Fruit fly (Drosophila melanogaster) whole organism, embryonic: Measurements from ENCODE around the gene CG6733.

ENCODE experiments used
- Antp ChIP-seq: fragments of 200-800 bp; sonication (Bioruptor generic); optimal IDR thresholded peaks from 3 replicates; lab custom pipeline; 2016; ENCODE audit warnings: missing biosample characterization, missing genetic modification characterization
- Awh ChIP-seq: fragments of 200-800 bp; sonication (Bioruptor generic); IDR thresholded peaks from 2 replicates; pipeline ENCODE4, ENCODE4 v1.3.6; 2022; ENCODE audit warnings: missing biosample characterization, missing genetic modification characterization
- B-H1 ChIP-seq: fragments of 200-800 bp; sonication (Bioruptor generic); IDR thresholded peaks from 3 replicates; pipeline ENCODE4 v1.3.6; 2022; ENCODE audit warnings: missing biosample characterization, missing genetic modification characterization
- Blimp-1 ChIP-seq: fragments of 200-800 bp; sonication (Bioruptor generic); optimal IDR thresholded peaks from 3 replicates; lab custom pipeline; 2018; ENCODE audit warnings: missing biosample characterization, missing genetic modification characterization, mild to moderate bottlenecking, moderate library complexity, missing genetic modification reagents
- C15 ChIP-seq: fragments of 200-800 bp; sonication (Bioruptor generic); IDR thresholded peaks from 3 replicates; pipeline ENCODE4 v1.3.6; 2022; ENCODE audit warnings: missing biosample characterization, missing genetic modification characterization
- CG10209 ChIP-seq: fragments of 200-800 bp; sonication (Bioruptor generic); optimal IDR thresholded peaks from 3 replicates; lab custom pipeline; 2017; ENCODE audit warnings: missing biosample characterization, mild to moderate bottlenecking, missing genetic modification characterization, missing genetic modification reagents
- CG10366 ChIP-seq: fragments of 200-800 bp; sonication (Bioruptor generic); IDR thresholded peaks from 2 replicates; pipeline ENCODE4 v1.3.6; 2022; ENCODE audit warnings: missing biosample characterization, missing genetic modification characterization
- CG12071 ChIP-seq: fragments of 200-800 bp; sonication (Bioruptor generic); optimal IDR thresholded peaks from 3 replicates; lab custom pipeline; 2018; ENCODE audit warnings: missing biosample characterization, mild to moderate bottlenecking, missing genetic modification characterization
- CG12104 ChIP-seq: fragments of 200-800 bp; sonication (Bioruptor generic); optimal IDR thresholded peaks from 3 replicates; lab custom pipeline; 2016; ENCODE audit warnings: missing biosample characterization, missing genetic modification characterization
- CG12942 ChIP-seq: fragments of 200-800 bp; sonication (Bioruptor generic); optimal IDR thresholded peaks from 3 replicates; lab custom pipeline; 2016; ENCODE audit warnings: missing biosample characterization, missing genetic modification characterization
- CG14441 ChIP-seq: fragments of 200-800 bp; sonication (Bioruptor generic); IDR thresholded peaks from 2 replicates; pipeline ENCODE4 v1.3.6; 2022; ENCODE audit warnings: missing biosample characterization, missing genetic modification characterization
- CG14965 ChIP-seq: fragments of 200-800 bp; sonication (Bioruptor generic); optimal IDR thresholded peaks from 2 replicates; lab custom pipeline; 2016; ENCODE audit warnings: missing biosample characterization, missing genetic modification characterization, borderline replicate concordance
- CG1647 ChIP-seq: fragments of 200-800 bp; sonication (Bioruptor generic); optimal IDR thresholded peaks from 3 replicates; lab custom pipeline; 2016; ENCODE audit warnings: missing biosample characterization, missing genetic modification characterization
- CG17612 ChIP-seq: fragments of 200-800 bp; sonication (Bioruptor generic); IDR thresholded peaks from 2 replicates; pipeline ENCODE4 v1.3.6; 2022; ENCODE audit warnings: missing biosample characterization, missing genetic modification characterization
- CG18476 ChIP-seq: fragments of 200-800 bp; sonication (Bioruptor generic); optimal IDR thresholded peaks from 2 replicates; lab custom pipeline; 2016; ENCODE audit warnings: missing biosample characterization, mild to moderate bottlenecking, missing genetic modification characterization
- CG2875 ChIP-seq: fragments of 200-800 bp; sonication (Bioruptor generic); optimal IDR thresholded peaks from 2 replicates; lab custom pipeline; 2017; ENCODE audit warnings: missing biosample characterization, mild to moderate bottlenecking, missing genetic modification characterization, missing genetic modification reagents
- CG30403 ChIP-seq: fragments of 200-800 bp; sonication (Bioruptor generic); optimal IDR thresholded peaks from 3 replicates; lab custom pipeline; 2016; ENCODE audit warnings: missing biosample characterization, missing genetic modification characterization
- CG30431 ChIP-seq: fragments of 200-800 bp; sonication (Bioruptor generic); optimal IDR thresholded peaks from 2 replicates; lab custom pipeline; 2017; ENCODE audit warnings: missing biosample characterization, missing genetic modification characterization
- CG31388 ChIP-seq: fragments of 200-800 bp; sonication (Bioruptor generic); optimal IDR thresholded peaks from 2 replicates; lab custom pipeline; 2016; ENCODE audit warnings: missing biosample characterization, missing genetic modification characterization
- CG31441 ChIP-seq: fragments of 200-800 bp; sonication (Bioruptor generic); IDR thresholded peaks from 2 replicates; pipeline ENCODE4 v1.3.6; 2022; ENCODE audit warnings: missing biosample characterization, missing genetic modification characterization
- CG3838 ChIP-seq: fragments of 200-800 bp; sonication (Bioruptor generic); optimal IDR thresholded peaks from 3 replicates; lab custom pipeline; 2016; ENCODE audit warnings: missing biosample characterization, missing genetic modification characterization
- CG4424 ChIP-seq: fragments of 200-800 bp; sonication (Bioruptor generic); optimal IDR thresholded peaks from 3 replicates; lab custom pipeline; 2016; ENCODE audit warnings: missing biosample characterization, missing genetic modification characterization
- CG4730 ChIP-seq: fragments of 200-800 bp; sonication (Bioruptor generic); IDR thresholded peaks from 2 replicates; pipeline ENCODE4 v1.3.6; 2022; ENCODE audit warnings: missing biosample characterization, missing genetic modification characterization
- CG4854 ChIP-seq: fragments of 200-800 bp; sonication (Bioruptor generic); optimal IDR thresholded peaks from 2 replicates; lab custom pipeline; 2016; ENCODE audit warnings: missing biosample characterization, missing genetic modification characterization, inconsistent platforms
- CG6654 ChIP-seq: fragments of 200-800 bp; sonication (Bioruptor generic); optimal IDR thresholded peaks from 2 replicates; lab custom pipeline; 2017; ENCODE audit warnings: missing biosample characterization, mild to moderate bottlenecking, missing genetic modification characterization
- CG6791 ChIP-seq: fragments of 200-800 bp; sonication (Bioruptor generic); IDR thresholded peaks from 3 replicates; pipeline ENCODE4 v1.3.6; 2022; ENCODE audit warnings: missing biosample characterization, missing genetic modification characterization; ENCODE audit not compliant: partially characterized antibody
- CG8478 ChIP-seq: fragments of >200 bp; optimal IDR thresholded peaks from 2 replicates; lab custom pipeline; 2018
- Dbx ChIP-seq: fragments of 200-800 bp; sonication (Bioruptor generic); IDR thresholded peaks from 3 replicates; pipeline ENCODE4 v1.3.6; 2022; ENCODE audit warnings: missing biosample characterization, missing genetic modification characterization
- Dip2 ChIP-seq: fragments of 200-800 bp; sonication (Bioruptor generic); IDR thresholded peaks from 2 replicates; pipeline ENCODE4 v1.3.6; 2022; ENCODE audit warnings: missing biosample characterization, missing genetic modification characterization
- HLHmδ ChIP-seq: fragments of 200-800 bp; sonication (Bioruptor generic); optimal IDR thresholded peaks from 2 replicates; lab custom pipeline; 2018; ENCODE audit warnings: missing biosample characterization, mild to moderate bottlenecking, missing genetic modification characterization, moderate library complexity
- Hmx ChIP-seq: fragments of 200-800 bp; sonication (Bioruptor generic); optimal IDR thresholded peaks from 2 replicates; lab custom pipeline; 2016; ENCODE audit warnings: missing biosample characterization, missing genetic modification characterization
- Hr51 ChIP-seq, 2 experiments: fragments of 200-800 bp; sonication (Bioruptor generic); optimal IDR thresholded peaks; 2 replicates in 1 of 2; 3 replicates in 1 of 2; lab custom pipeline; 2016 to 2018; ENCODE audit warnings: missing biosample characterization in 2 of 2, missing genetic modification characterization in 2 of 2, mild to moderate bottlenecking in 1 of 2, moderate library complexity in 1 of 2
- Hsf ChIP-seq: fragments of 200-800 bp; sonication (Bioruptor generic); optimal IDR thresholded peaks from 3 replicates; lab custom pipeline; 2016; ENCODE audit warnings: missing biosample characterization, missing genetic modification characterization
- Mes4 ChIP-seq: fragments of 200-800 bp; sonication (Bioruptor generic); optimal IDR thresholded peaks from 2 replicates; lab custom pipeline; 2016; ENCODE audit warnings: missing biosample characterization, missing genetic modification characterization
- Pdp1 ChIP-seq, 2 experiments: fragments of 200-800 bp; sonication (Bioruptor generic); optimal IDR thresholded peaks; 3 replicates each; lab custom pipeline; 2016; ENCODE audit warnings: missing biosample characterization in 2 of 2, missing genetic modification characterization in 2 of 2, mild to moderate bottlenecking in 1 of 2, moderate library complexity in 1 of 2
- Sox100B ChIP-seq: fragments of 200-800 bp; sonication (Bioruptor generic); optimal IDR thresholded peaks from 3 replicates; lab custom pipeline; 2018; ENCODE audit warnings: missing biosample characterization, mild to moderate bottlenecking, missing genetic modification characterization
- Usf ChIP-seq: fragments of 200-800 bp; sonication (Bioruptor generic); optimal IDR thresholded peaks from 2 replicates; lab custom pipeline; 2017; ENCODE audit warnings: missing genotype, missing biosample characterization, missing genetic modification characterization
- btn ChIP-seq: fragments of 200-800 bp; sonication (Bioruptor generic); optimal IDR thresholded peaks from 2 replicates; lab custom pipeline; 2016; ENCODE audit warnings: missing biosample characterization, missing genetic modification characterization
- cad ChIP-seq: fragments of >200 bp; optimal IDR thresholded peaks from 2 replicates; lab custom pipeline; 2017; ENCODE audit warnings: missing biosample characterization, missing genetic modification characterization
- ind ChIP-seq: fragments of 200-800 bp; sonication (Bioruptor generic); optimal IDR thresholded peaks from 3 replicates; lab custom pipeline; 2016; ENCODE audit warnings: missing biosample characterization, missing genetic modification characterization
- knrl ChIP-seq: fragments of 200-800 bp; sonication (Bioruptor generic); IDR thresholded peaks from 3 replicates; pipeline ENCODE4 v1.3.6; 2022; ENCODE audit warnings: missing biosample characterization, missing genetic modification characterization; ENCODE audit not compliant: partially characterized antibody
- otp ChIP-seq: fragments of 200-800 bp; sonication (Bioruptor generic); IDR thresholded peaks from 3 replicates; pipeline ENCODE4, ENCODE4 v1.3.6; 2022; ENCODE audit warnings: missing biosample characterization, missing genetic modification characterization
- p53 ChIP-seq: fragments of 200-800 bp; sonication (Bioruptor generic); optimal IDR thresholded peaks from 2 replicates; lab custom pipeline; 2016; ENCODE audit warnings: missing biosample characterization, missing genetic modification characterization
- scrt ChIP-seq: fragments of 200-800 bp; sonication (Bioruptor generic); optimal IDR thresholded peaks from 2 replicates; lab custom pipeline; 2018; ENCODE audit warnings: missing biosample characterization, mild to moderate bottlenecking, missing genetic modification characterization, moderate library complexity
- seq ChIP-seq: fragments of 200-800 bp; sonication (Bioruptor generic); IDR thresholded peaks from 2 replicates; pipeline ENCODE4 v1.3.6; 2022; ENCODE audit warnings: missing biosample characterization, missing genetic modification characterization
- stc ChIP-seq: fragments of 200-800 bp; sonication (Bioruptor generic); IDR thresholded peaks from 2 replicates; pipeline ENCODE4 v1.3.6; 2022; ENCODE audit warnings: missing biosample characterization, missing genetic modification characterization
- tap ChIP-seq: fragments of 200-800 bp; optimal IDR thresholded peaks from 3 replicates; lab custom pipeline; 2019; ENCODE audit warnings: missing biosample characterization, mild to moderate bottlenecking, missing genetic modification characterization, moderate library complexity
- ttk ChIP-seq: fragments of 200-800 bp; sonication (Bioruptor generic); IDR thresholded peaks from 2 replicates; pipeline ENCODE4 v2.1.2; 2022; ENCODE audit warnings: missing biosample characterization, missing genetic modification characterization
- unc-4 ChIP-seq: fragments of 200-800 bp; sonication (Bioruptor generic); IDR thresholded peaks from 2 replicates; pipeline ENCODE4 v1.3.6; 2022; ENCODE audit warnings: missing biosample characterization, missing genetic modification characterization; ENCODE audit not compliant: partially characterized antibody
- zen2 ChIP-seq: fragments of 200-800 bp; sonication (Bioruptor generic); IDR thresholded peaks from 3 replicates; pipeline ENCODE4 v1.3.6; 2022; ENCODE audit warnings: missing biosample characterization, missing genetic modification characterization; ENCODE audit not compliant: partially characterized antibody
- zf30C ChIP-seq: fragments of 200-800 bp; sonication (Bioruptor generic); optimal IDR thresholded peaks from 3 replicates; lab custom pipeline; 2018; ENCODE audit warnings: missing biosample characterization, mild to moderate bottlenecking, missing genetic modification characterization

CG6733 gene

dm6 chr3R:23067209-23067826, 30.2 kb upstream of the CG6733 start, which contains the start of gene CG17111 (continued):
- TF ChIP-seq tap (tag; lab: Kevin White, UChicago) (peak; percentile 4), Mes4 (no peak), unc-4 (GFP tag; lab: Robert Waterston, UW) (no peak), CG30403 (peak; percentile 57), CG12942 (GFP tag; lab: Kevin White, UChicago) (no peak), CG2875 (no peak), Sox100B (GFP tag; lab: Kevin White, UChicago) (no peak), CG12104 (GFP tag; lab: Kevin White, UChicago) (no peak), CG8478 (lab: Kevin White, UChicago) (no peak), Hsf (GFP tag; lab: Kevin White, UChicago) (peak; percentile 18), CG17612 (no peak), CG18476 (GFP tag; lab: Kevin White, UChicago) (no peak), knrl (GFP tag; lab: Robert Waterston, UW) (no peak), CG6654 (GFP tag; lab: Kevin White, UChicago) (no peak), Usf (no peak), stc (GFP tag; lab: Robert Waterston, UW) (no peak), HLHmδ (no peak), Awh (GFP tag; lab: Robert Waterston, UW) (no peak), CG14965 (GFP tag; lab: Kevin White, UChicago) (no peak), CG4424 (GFP tag; lab: Kevin White, UChicago) (peak; percentile 26), CG30431 (no peak), Hmx (GFP tag; lab: Kevin White, UChicago) (no peak), CG4854 (GFP tag; lab: Kevin White, UChicago) (no peak), ttk (GFP tag; lab: Robert Waterston, UW) (0 out of 2 replicates have a peak, but pooled peaks have one; percentile 35), CG10209 (peak; percentile 36), otp (GFP tag; lab: Robert Waterston, UW) (no peak), CG31441 (GFP tag; lab: Robert Waterston, UW) (peak; percentile 60; the same call in 1 of the 2 replicates), Pdp1 (GFP tag; optimal IDR thresholded peaks at IDR 0.05; lab: Kevin White, UChicago) (no peak), CG4730 (GFP tag; lab: Robert Waterston, UW) (0 out of 2 replicates have a peak, but pooled peaks have one; percentile 5), CG14441 (no peak), btn (GFP tag; lab: Kevin White, UChicago) (no peak), Hr51 (GFP tag; optimal IDR thresholded peaks at IDR 0.05; lab: Kevin White, UChicago) (peak in 1 of 2 experiments; percentile 71), Dip2 (GFP tag; lab: Robert Waterston, UW) (no peak), B-H1 (no peak), seq (GFP tag; lab: Robert Waterston, UW) (no peak), Blimp-1 (GFP tag; lab: Kevin White, UChicago) (peak; percentile 38), cad (GFP tag; lab: Kevin White, UChicago) (no peak), CG1647 (GFP tag; lab: Kevin White, UChicago) (no peak), zf30C (GFP tag; lab: Kevin White, UChicago) (no peak), CG10366 (GFP tag; lab: Robert Waterston, UW) (no peak), CG3838 (GFP tag; lab: Kevin White, UChicago) (no peak), zen2 (GFP tag; lab: Robert Waterston, UW) (no peak), scrt (no peak), CG12071 (no peak), Antp (GFP tag; lab: Kevin White, UChicago) (no peak), CG31388 (no peak), C15 (GFP tag; lab: Robert Waterston, UW) (no peak), Dbx (GFP tag; lab: Robert Waterston, UW) (no peak), ind (GFP tag; lab: Kevin White, UChicago) (peak; percentile 47), CG6791 (no peak), p53 (GFP tag; lab: Kevin White, UChicago) (no peak)
